Worm (Caenorhabditis elegans) whole organism, L2 larva: Measurements from ENCODE around the gene T24C12.1.

Source experiments
- C34F6.9 ChIP-seq: fragments of 150-350 bp; optimal IDR thresholded peaks from 2 replicates; lab custom pipeline; 2014; ENCODE audit warnings: missing biosample characterization, missing genetic modification characterization
- F13H6.1 ChIP-seq: sonication (generic microtip); optimal IDR thresholded peaks from 2 replicates; lab custom pipeline; 2016; ENCODE audit warnings: missing genetic modification characterization, missing compliant biosample characterization
- R02D3.7 ChIP-seq: fragments of 150-350 bp; optimal IDR thresholded peaks from 2 replicates; lab custom pipeline; 2014; ENCODE audit warnings: missing biosample characterization, missing genetic modification characterization
- Y55F3AM.14 ChIP-seq: fragments of 200-800 bp; sonication (Bioruptor generic); optimal IDR thresholded peaks from 2 replicates; lab custom pipeline; 2018; ENCODE audit warnings: mild to moderate bottlenecking, missing genetic modification characterization, missing compliant biosample characterization
- ZK546.5 ChIP-seq: sonication (generic microtip); optimal IDR thresholded peaks from 2 replicates; lab custom pipeline; 2017; ENCODE audit warnings: missing biosample characterization, missing genetic modification characterization
- alr-1 ChIP-seq: fragments of 150-350 bp; optimal IDR thresholded peaks from 2 replicates; lab custom pipeline; 2014; ENCODE audit warnings: missing biosample characterization, missing genetic modification characterization
- blmp-1 ChIP-seq: sonication (generic microtip); optimal IDR thresholded peaks from 2 replicates; lab custom pipeline; 2017; ENCODE audit warnings: missing genetic modification characterization, mild to moderate bottlenecking, missing compliant biosample characterization, antibody characterized with exemption, moderate library complexity; ENCODE audit not compliant: insufficient read depth
- ceh-16 ChIP-seq: fragments of 150-350 bp; optimal IDR thresholded peaks from 2 replicates; lab custom pipeline; 2014; ENCODE audit warnings: missing biosample characterization, missing genetic modification characterization
- crh-2 ChIP-seq: sonication (generic microtip); optimal IDR thresholded peaks from 2 replicates; lab custom pipeline; 2017; ENCODE audit warnings: missing biosample characterization, missing genetic modification characterization
- dmd-4 ChIP-seq: sonication (generic microtip); optimal IDR thresholded peaks from 2 replicates; lab custom pipeline; 2017; ENCODE audit warnings: missing biosample characterization, missing genetic modification characterization
- egl-27 ChIP-seq: sonication (generic microtip); optimal IDR thresholded peaks from 3 replicates; lab custom pipeline; 2017; ENCODE audit warnings: missing biosample characterization, missing genetic modification reagents, missing genetic modification characterization
- elt-1 ChIP-seq: fragments of 150-350 bp; optimal IDR thresholded peaks from 2 replicates; lab custom pipeline; 2014; ENCODE audit warnings: missing biosample characterization, missing genetic modification characterization
- fos-1 ChIP-seq: fragments of 150-350 bp; optimal IDR thresholded peaks from 2 replicates; lab custom pipeline; 2014; ENCODE audit warnings: missing biosample characterization, missing genetic modification characterization
- gmeb-1 ChIP-seq: fragments of 150-350 bp; optimal IDR thresholded peaks from 2 replicates; lab custom pipeline; 2014; ENCODE audit warnings: missing biosample characterization, missing genetic modification characterization
- lin-11 ChIP-seq: fragments of 150-350 bp; sonication (generic microtip); optimal IDR thresholded peaks from 2 replicates; lab custom pipeline; 2014; ENCODE audit warnings: missing biosample characterization, missing genetic modification characterization, inconsistent platforms, mixed read lengths
- lin-13 ChIP-seq: fragments of 150-350 bp; optimal IDR thresholded peaks from 2 replicates; lab custom pipeline; 2014; ENCODE audit warnings: missing biosample characterization, missing genetic modification reagents, missing genetic modification characterization
- lsy-2 ChIP-seq, 2 experiments: fragments of 150-350 bp in 1 of 2; sonication (generic microtip) in 1 of 2; optimal IDR thresholded peaks; 2 replicates each; lab custom pipeline; 2014 to 2017; ENCODE audit warnings: missing biosample characterization in 2 of 2, missing genetic modification characterization in 2 of 2
- mdl-1 ChIP-seq, 2 experiments: fragments of 150-350 bp in 1 of 2; sonication (generic microtip) in 1 of 2; optimal IDR thresholded peaks; 2 replicates each; lab custom pipeline; 2017; ENCODE audit warnings: missing biosample characterization in 2 of 2, missing genetic modification characterization in 2 of 2
- nhr-11 ChIP-seq: fragments of 150-350 bp; optimal IDR thresholded peaks from 2 replicates; lab custom pipeline; 2014; ENCODE audit warnings: missing biosample characterization, missing genetic modification characterization
- nhr-129 ChIP-seq: fragments of 150-350 bp; optimal IDR thresholded peaks from 2 replicates; lab custom pipeline; 2014; ENCODE audit warnings: missing biosample characterization, missing genetic modification characterization
- nhr-21 ChIP-seq: fragments of 150-350 bp; optimal IDR thresholded peaks from 2 replicates; lab custom pipeline; 2014; ENCODE audit warnings: missing biosample characterization, missing genetic modification characterization
- nhr-25 ChIP-seq: fragments of 150-350 bp; sonication (generic microtip); optimal IDR thresholded peaks from 3 replicates; lab custom pipeline; 2014; ENCODE audit warnings: missing biosample characterization, missing genetic modification characterization
- nhr-6 ChIP-seq: fragments of 150-350 bp; optimal IDR thresholded peaks from 2 replicates; lab custom pipeline; 2014; ENCODE audit warnings: missing biosample characterization, missing genetic modification characterization
- peb-1 ChIP-seq: fragments of 150-350 bp; optimal IDR thresholded peaks from 2 replicates; lab custom pipeline; 2014; ENCODE audit warnings: missing biosample characterization, missing genetic modification characterization
- sem-4 ChIP-seq: fragments of 150-350 bp; optimal IDR thresholded peaks from 2 replicates; lab custom pipeline; 2014; ENCODE audit warnings: missing biosample characterization, missing genetic modification reagents, missing genetic modification characterization
- skn-1 ChIP-seq: sonication (generic microtip); optimal IDR thresholded peaks from 2 replicates; lab custom pipeline; 2017; ENCODE audit warnings: missing biosample characterization, missing genetic modification characterization
- sma-3 ChIP-seq: sonication (generic microtip); optimal IDR thresholded peaks from 2 replicates; lab custom pipeline; 2016; ENCODE audit warnings: missing genetic modification reagents, missing genetic modification characterization, missing compliant biosample characterization
- sma-9 ChIP-seq, 2 experiments: fragments of 150-350 bp in 1 of 2; sonication (generic microtip) in 1 of 2; optimal IDR thresholded peaks; 2 replicates each; lab custom pipeline; 2014 to 2016; ENCODE audit warnings: missing genetic modification characterization in 2 of 2, mild to moderate bottlenecking in 1 of 2, missing biosample characterization in 1 of 2, missing compliant biosample characterization in 1 of 2, missing genetic modification reagents in 1 of 2, moderate library complexity in 1 of 2
- snpc-4 ChIP-seq: fragments of 150-350 bp; optimal IDR thresholded peaks from 2 replicates; lab custom pipeline; 2014; ENCODE audit warnings: missing biosample characterization, missing genetic modification characterization
- unc-55 ChIP-seq: fragments of 150-350 bp; sonication (generic microtip); optimal IDR thresholded peaks from 3 replicates; lab custom pipeline; 2014; ENCODE audit warnings: missing biosample characterization, missing genetic modification reagents, missing genetic modification characterization
- zag-1 ChIP-seq: fragments of 150-350 bp; optimal IDR thresholded peaks from 2 replicates; lab custom pipeline; 2014; ENCODE audit warnings: missing biosample characterization, missing genetic modification characterization
- ztf-1 ChIP-seq: fragments of 200-800 bp; sonication (Bioruptor generic); conservative IDR thresholded peaks from 2 replicates; pipeline ENCODE4 v1.3.6; 2022; ENCODE audit warnings: missing genetic modification characterization, missing compliant biosample characterization
- ztf-4 ChIP-seq: fragments of 150-350 bp; optimal IDR thresholded peaks from 2 replicates; lab custom pipeline; 2014; ENCODE audit warnings: missing biosample characterization, missing genetic modification characterization

T24C12.1 gene

DNA sequence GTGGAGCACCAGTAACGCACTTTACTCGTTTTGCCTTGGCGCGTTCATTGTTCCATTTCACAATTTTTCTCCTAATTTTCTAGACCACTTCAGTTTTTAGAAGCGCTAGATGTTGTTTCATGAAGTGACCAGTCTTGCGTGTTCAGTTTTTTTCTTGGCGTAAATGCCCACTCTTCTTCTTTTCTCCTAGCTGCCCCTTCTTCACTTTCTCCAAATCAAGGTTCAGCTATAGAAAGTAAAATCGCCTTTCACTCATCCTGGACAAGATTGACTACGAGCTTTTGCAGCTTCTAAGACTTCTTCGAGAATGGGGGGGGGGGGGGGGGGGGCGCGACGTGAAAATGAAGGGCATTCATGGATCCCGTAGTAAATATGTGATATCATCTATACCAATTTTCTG, 13.5 kb downstream of the T24C12.1 start:
- TF ChIP-seq blmp-1 (tag; lab: Kevin White, UChicago), result peak; percentile 55
- TF ChIP-seq C34F6.9, result no peak
- no peak for TF ChIP-seq zag-1 (tag; lab: Kevin White, UChicago)
- TF ChIP-seq peb-1 (tag; lab: Kevin White, UChicago), result no peak
- TF ChIP-seq lin-13 (GFP tag; lab: Kevin White, UChicago), result no peak
- no peak for TF ChIP-seq snpc-4
- no peak for TF ChIP-seq lsy-2 (tag; optimal IDR thresholded peaks at IDR 0.05; lab: Kevin White, UChicago)
- no peak for TF ChIP-seq alr-1 (tag; lab: Kevin White, UChicago)
- no peak for TF ChIP-seq ceh-16

DNA sequence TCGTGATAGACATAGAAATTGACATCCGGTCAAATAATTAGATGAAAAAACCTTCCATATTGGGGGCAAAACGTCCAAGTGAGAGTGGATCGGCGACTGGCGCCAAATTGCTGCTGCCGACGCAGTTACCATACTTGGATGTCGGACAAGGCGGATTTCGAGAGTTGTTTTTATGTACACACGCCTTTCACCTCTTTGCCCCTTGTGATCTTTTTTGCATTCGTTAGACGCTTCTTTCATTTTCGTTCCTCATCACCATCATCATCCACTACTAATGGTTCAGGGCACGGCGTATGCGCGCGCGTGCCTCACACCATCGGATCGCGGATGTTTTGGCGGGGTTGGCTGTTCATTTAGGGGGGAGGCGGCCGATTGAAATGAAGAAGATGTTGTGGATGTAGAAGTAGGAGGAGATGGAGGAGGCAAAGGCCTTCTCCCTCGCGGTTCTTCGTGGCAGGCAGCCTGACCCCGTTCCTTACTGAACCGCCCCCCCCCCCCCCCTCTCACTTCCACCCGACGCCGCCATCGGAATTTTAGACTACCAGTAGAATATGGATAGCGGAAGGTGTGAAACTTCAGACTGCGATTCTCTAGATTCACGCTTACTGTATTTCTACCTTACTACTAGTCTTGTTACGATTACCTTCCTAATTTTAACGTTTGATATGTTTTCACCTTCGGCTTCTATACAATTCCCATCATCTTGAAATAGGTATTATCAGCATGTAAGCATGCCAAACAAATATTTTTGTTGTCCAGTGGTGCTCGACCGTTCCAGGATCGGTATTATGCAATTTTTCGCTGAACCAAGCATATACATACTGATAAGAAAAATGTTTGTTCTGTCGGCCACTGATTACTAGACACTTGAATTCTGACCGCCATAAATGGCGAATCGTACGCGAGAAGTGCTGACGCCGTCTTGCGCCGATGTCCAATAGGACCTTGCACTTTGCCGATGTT, 14.4 kb downstream of the T24C12.1 start:
- TF ChIP-seq gmeb-1 (tag; lab: Kevin White, UChicago) (no peak), nhr-129 (no peak), ZK546.5 (no peak), egl-27 (no peak), nhr-25 (tag; lab: Kevin White, UChicago) (no peak), peb-1 (tag; lab: Kevin White, UChicago) (no peak), elt-1 (tag; lab: Kevin White, UChicago) (no peak), ztf-1 (GFP tag; lab: Robert Waterston, UW) (no peak), zag-1 (tag; lab: Kevin White, UChicago) (no peak), nhr-21 (tag; lab: Kevin White, UChicago) (no peak), ztf-4 (no peak), R02D3.7 (no peak), unc-55 (GFP tag; lab: Kevin White, UChicago) (no peak), skn-1 (tag; lab: Kevin White, UChicago) (no peak), sma-9 (GFP tag; optimal IDR thresholded peaks at IDR 0.05; lab: Kevin White, UChicago) (no peak), sma-9 (tag; optimal IDR thresholded peaks at IDR 0.05; lab: Kevin White, UChicago) (no peak)

DNA sequence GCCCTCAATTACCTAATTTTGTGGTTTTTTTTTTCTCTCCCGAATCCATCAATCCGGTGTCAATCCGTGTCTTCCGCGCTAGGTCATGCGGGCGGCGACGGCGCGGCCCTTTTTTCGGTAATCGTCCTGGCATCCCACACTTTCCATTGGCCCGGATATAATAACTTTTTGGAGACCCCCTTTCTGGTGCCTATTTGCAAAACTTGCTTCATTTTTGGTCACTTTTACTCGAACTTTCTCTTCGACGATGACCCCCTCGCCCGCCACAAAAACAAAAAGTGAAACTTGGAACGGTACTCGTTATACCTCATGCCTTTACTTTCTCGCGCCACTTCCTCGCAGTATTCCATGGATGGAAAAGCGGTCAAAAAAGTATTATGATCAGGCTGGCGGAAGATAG, 15.2 kb downstream of the T24C12.1 start:
- TF ChIP-seq peb-1 (tag; lab: Kevin White, UChicago), result peak; percentile 92
- TF ChIP-seq sem-4, result no peak
- TF ChIP-seq lin-11 (tag; lab: Kevin White, UChicago), result no peak
- TF ChIP-seq blmp-1 (tag; lab: Kevin White, UChicago), result peak; percentile 8

DNA sequence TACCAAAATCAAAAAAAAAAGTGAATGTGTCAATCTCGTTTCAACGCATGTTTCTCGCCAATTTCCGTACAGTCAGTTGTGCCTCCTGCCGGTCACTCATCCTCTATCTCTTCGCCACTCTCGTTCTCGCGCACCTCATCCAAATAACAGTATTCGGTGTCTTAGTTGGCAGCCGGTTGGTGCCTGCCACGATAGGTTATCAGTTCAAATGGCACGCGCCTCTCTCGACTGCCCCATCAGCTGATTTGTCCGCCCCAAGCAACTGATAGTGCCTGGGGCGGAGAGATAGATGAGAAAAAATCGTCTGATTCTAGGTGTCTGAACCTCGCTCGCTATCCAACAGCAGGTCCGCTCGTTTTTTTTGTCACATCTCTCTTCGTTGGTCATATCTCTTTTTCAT, 15.9 kb downstream of the T24C12.1 start:
- no peak for TF ChIP-seq R02D3.7
- TF ChIP-seq lin-11 (tag; lab: Kevin White, UChicago), result no peak
- TF ChIP-seq blmp-1 (tag; lab: Kevin White, UChicago), result peak; percentile 62
- no peak for TF ChIP-seq nhr-11 (tag; lab: Kevin White, UChicago)
- no peak for TF ChIP-seq dmd-4
- TF ChIP-seq sma-9 (GFP tag; optimal IDR thresholded peaks at IDR 0.05; lab: Kevin White, UChicago), result peak; percentile 78
- TF ChIP-seq sma-9 (tag; optimal IDR thresholded peaks at IDR 0.05; lab: Kevin White, UChicago), result no peak
- TF ChIP-seq F13H6.1 (tag; lab: Kevin White, UChicago), result peak; percentile 52
- no peak for TF ChIP-seq nhr-6 (tag; lab: Kevin White, UChicago)
- TF ChIP-seq nhr-21 (tag; lab: Kevin White, UChicago), result peak; percentile 61
- no peak for TF ChIP-seq unc-55 (GFP tag; lab: Kevin White, UChicago)
- TF ChIP-seq ZK546.5, result no peak
- no peak for TF ChIP-seq alr-1 (tag; lab: Kevin White, UChicago)
- peak; percentile 64 for TF ChIP-seq nhr-129
- peak; percentile 11 for TF ChIP-seq nhr-25 (tag; lab: Kevin White, UChicago)
- TF ChIP-seq gmeb-1 (tag; lab: Kevin White, UChicago), result peak; percentile 45
- TF ChIP-seq skn-1 (tag; lab: Kevin White, UChicago), result no peak
- peak in 1 of 2 experiments; percentile 27 for TF ChIP-seq lsy-2 (tag; optimal IDR thresholded peaks at IDR 0.05; lab: Kevin White, UChicago)
- TF ChIP-seq peb-1 (tag; lab: Kevin White, UChicago), result peak; percentile 98
- TF ChIP-seq mdl-1 (tag; optimal IDR thresholded peaks at IDR 0.05; lab: Kevin White, UChicago), result peak in 1 of 2 experiments; percentile 30
- no peak for TF ChIP-seq Y55F3AM.14 (GFP tag; lab: Kevin White, UChicago)
- TF ChIP-seq fos-1 (tag; lab: Kevin White, UChicago), result peak; percentile 47
- TF ChIP-seq crh-2 (tag; lab: Kevin White, UChicago), result peak; percentile 0
- TF ChIP-seq ztf-1 (GFP tag; lab: Robert Waterston, UW), result no peak
- peak; percentile 65 for TF ChIP-seq egl-27
- TF ChIP-seq C34F6.9, result peak; percentile 5
- TF ChIP-seq sma-3 (GFP tag; lab: Kevin White, UChicago), result peak; percentile 84
